Fruit fly (Drosophila melanogaster) whole organism, pupa: ENCODE measurements around the gene CG14323.

Experiments used
- CG12605 ChIP-seq: fragments of 200-800 bp; sonication (Bioruptor generic); IDR thresholded peaks from 2 replicates; pipeline ENCODE4 v1.3.6; 2022; ENCODE audit warnings: missing biosample characterization, missing genetic modification characterization
- CG32121 ChIP-seq: fragments of 200-800 bp; sonication (Bioruptor generic); IDR thresholded peaks from 2 replicates; pipeline ENCODE4 v1.3.6; 2022; ENCODE audit warnings: missing biosample characterization, missing genetic modification characterization
- CG34367 ChIP-seq: fragments of 200-800 bp; sonication (Bioruptor generic); optimal IDR thresholded peaks from 2 replicates; lab custom pipeline; 2018; ENCODE audit warnings: missing biosample characterization, mild to moderate bottlenecking, missing genetic modification characterization
- CG4496 ChIP-seq: fragments of 200-800 bp; sonication (Bioruptor generic); IDR thresholded peaks from 3 replicates; pipeline ENCODE4 v1.3.6; 2022; ENCODE audit warnings: missing biosample characterization, missing genetic modification characterization
- CG8159 ChIP-seq: fragments of 200-800 bp; sonication (Bioruptor generic); optimal IDR thresholded peaks from 3 replicates; lab custom pipeline; 2018; ENCODE audit warnings: missing biosample characterization, mild to moderate bottlenecking, missing genetic modification characterization, moderate library complexity
- CG8301 ChIP-seq: fragments of 200-800 bp; sonication (Bioruptor generic); optimal IDR thresholded peaks from 2 replicates; lab custom pipeline; 2018; ENCODE audit warnings: missing biosample characterization, mild to moderate bottlenecking, missing genetic modification characterization
- EcR ChIP-seq: fragments of 200-800 bp; sonication (Bioruptor generic); optimal IDR thresholded peaks from 3 replicates; lab custom pipeline; 2019; ENCODE audit warnings: missing biosample characterization, missing genetic modification characterization, mild to moderate bottlenecking, moderate library complexity, missing genetic modification reagents
- Ets98B ChIP-seq: fragments of 200-800 bp; sonication (Bioruptor generic); IDR thresholded peaks from 2 replicates; pipeline ENCODE4 v1.3.6; 2022; ENCODE audit warnings: missing biosample characterization, missing genetic modification characterization
- Snoo ChIP-seq: fragments of 200-800 bp; sonication (Bioruptor generic); optimal IDR thresholded peaks from 3 replicates; lab custom pipeline; 2017; ENCODE audit warnings: missing biosample characterization, mild to moderate bottlenecking, missing genetic modification characterization, inconsistent platforms

- TF ChIP-seq CG12605 (GFP tag; lab: Robert Waterston, UW) (peak; percentile 98), Ets98B (GFP tag; lab: Robert Waterston, UW) (peak; percentile 79), EcR (peak; percentile 46), CG8301 (tag; lab: Kevin White, UChicago) (peak; percentile 66), CG34367 (tag; lab: Kevin White, UChicago) (peak; percentile 30), CG8159 (tag; lab: Kevin White, UChicago) (peak; percentile 68), CG4496 (GFP tag; lab: Robert Waterston, UW) (peak; percentile 83), Snoo (peak; percentile 47), CG32121 (GFP tag; lab: Robert Waterston, UW) (peak; percentile 55)
Measured at dm6 chr3R:17619726-17620282, 2.1 kb downstream of the CG14323 start.
